Worm (Caenorhabditis elegans) whole organism, L4 larva: ENCODE measurements around the gene cutl-23.

Experiments used
- F10B5.3 ChIP-seq: sonication (generic microtip); optimal IDR thresholded peaks from 2 replicates; lab custom pipeline; 2016; ENCODE audit warnings: mild to moderate bottlenecking, missing genetic modification characterization, missing compliant biosample characterization
- R02D3.7 ChIP-seq: fragments of 150-350 bp; sonication (generic microtip); optimal IDR thresholded peaks from 3 replicates; lab custom pipeline; 2014; ENCODE audit warnings: missing biosample characterization, missing genetic modification characterization
- Y48G9A.11 ChIP-seq: fragments of 200-800 bp; sonication (Bioruptor generic); IDR thresholded peaks from 2 replicates; pipeline ENCODE4 v1.3.6; 2022; ENCODE audit warnings: missing genetic modification reagents, missing genetic modification characterization, missing compliant biosample characterization
- ces-1 ChIP-seq: fragments of 150-350 bp; sonication (generic microtip); optimal IDR thresholded peaks from 4 replicates; lab custom pipeline; 2014; ENCODE audit warnings: missing biosample characterization, missing genetic modification reagents, missing genetic modification characterization
- dmd-9 ChIP-seq: fragments of 200-800 bp; sonication (Bioruptor generic); IDR thresholded peaks from 2 replicates; pipeline ENCODE4 v1.3.6; 2022; ENCODE audit warnings: missing genetic modification reagents, missing genetic modification characterization, missing compliant biosample characterization
- dpl-1 ChIP-seq: fragments of 150-350 bp; optimal IDR thresholded peaks from 2 replicates; lab custom pipeline; 2014; ENCODE audit warnings: missing biosample characterization, missing genetic modification reagents, missing genetic modification characterization
- hlh-11 ChIP-seq: fragments of 200-800 bp; sonication (Bioruptor generic); optimal IDR thresholded peaks from 2 replicates; lab custom pipeline; 2018; ENCODE audit warnings: mild to moderate bottlenecking, missing genetic modification characterization, missing compliant biosample characterization
- lin-39 ChIP-seq: fragments of 150-350 bp; optimal IDR thresholded peaks from 2 replicates; lab custom pipeline; 2014; ENCODE audit warnings: missing biosample characterization, missing genetic modification reagents, missing genetic modification characterization
- nhr-237 ChIP-seq: sonication (generic microtip); optimal IDR thresholded peaks from 2 replicates; lab custom pipeline; 2017; ENCODE audit warnings: missing biosample characterization, missing genetic modification characterization
- nhr-42 ChIP-seq: fragments of 200-800 bp; sonication (Bioruptor generic); IDR thresholded peaks from 2 replicates; pipeline ENCODE4 v1.3.6; 2022; ENCODE audit warnings: missing genetic modification characterization, missing compliant biosample characterization
- snpc-4 ChIP-seq: fragments of 150-350 bp; optimal IDR thresholded peaks from 2 replicates; lab custom pipeline; 2014; ENCODE audit warnings: missing biosample characterization, missing genetic modification characterization
- unc-62 ChIP-seq, 3 experiments: fragments of 150-350 bp in 1 of 3; sonication (generic microtip); optimal IDR thresholded peaks in 2 of 3; peaks in 1 of 3; 1 replicate in 1 of 3; 2 replicates in 2 of 3; lab custom pipeline; 2014 to 2017; ENCODE audit warnings: missing biosample characterization in 3 of 3, missing genetic modification characterization in 3 of 3, missing genetic modification reagents in 3 of 3, missing genotype in 1 of 3

DNA sequence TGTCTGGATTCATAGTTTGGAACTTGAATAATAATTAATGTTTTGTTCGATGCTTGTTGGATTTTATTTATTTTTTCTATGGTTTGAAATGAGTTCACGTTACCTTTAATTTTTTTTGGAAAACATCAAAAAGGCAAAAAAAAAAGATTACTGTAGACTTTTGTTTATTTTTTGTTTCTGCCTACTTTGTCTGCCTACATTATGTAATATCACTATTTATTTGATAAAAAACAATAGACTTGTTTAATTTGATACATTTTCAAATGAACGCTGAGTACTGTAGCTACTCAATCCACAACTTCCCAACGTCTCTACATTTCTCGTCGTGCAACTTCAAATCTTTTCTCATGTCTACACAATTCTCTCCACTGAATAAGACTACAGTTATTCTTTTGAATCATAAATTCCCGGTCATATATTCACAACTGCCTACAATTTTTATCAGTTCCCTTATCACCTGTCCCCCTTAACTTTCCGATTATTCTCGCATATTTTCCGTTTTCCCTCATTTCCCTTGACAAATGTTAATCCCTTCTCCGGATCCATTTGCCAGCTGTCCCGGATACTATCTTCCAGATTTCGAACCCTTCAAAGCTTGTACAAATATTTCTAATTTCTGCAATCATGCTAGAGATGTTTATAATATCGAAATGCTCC lies 38.9 kb upstream of the cutl-23 start, which contains the start of the genes B0244.9 and B0244.7:
- TF ChIP-seq snpc-4 (tag; lab: Kevin White, UChicago), result no peak
- TF ChIP-seq lin-39 (tag; lab: Kevin White, UChicago), result no peak
- TF ChIP-seq hlh-11 (tag; lab: Kevin White, UChicago), result no peak
- no peak for TF ChIP-seq Y48G9A.11 (GFP tag; lab: Robert Waterston, UW)
- no peak for TF ChIP-seq R02D3.7 (tag; lab: Kevin White, UChicago)
- TF ChIP-seq dmd-9 (GFP tag; lab: Robert Waterston, UW), result no peak
- no peak for TF ChIP-seq nhr-237 (tag; lab: Kevin White, UChicago)
- TF ChIP-seq nhr-42 (GFP tag; lab: Robert Waterston, UW), result no peak
- no peak for TF ChIP-seq dpl-1 (GFP tag; lab: Kevin White, UChicago)
- no peak for TF ChIP-seq ces-1
- no peak for TF ChIP-seq F10B5.3 (tag; lab: Kevin White, UChicago)
- no peak for TF ChIP-seq unc-62 (GFP tag; optimal IDR thresholded peaks at IDR 0.05 in 1 of 2; lab: Kevin White, UChicago)
- no peak for TF ChIP-seq unc-62 (tag; optimal IDR thresholded peaks at IDR 0.05; lab: Kevin White, UChicago)
